Worm (Caenorhabditis elegans) whole organism, L3 larva: Measurements from ENCODE around the gene F49E11.7.

Experiments used
- R02D3.7 ChIP-seq: fragments of 150-350 bp; optimal IDR thresholded peaks from 2 replicates; lab custom pipeline; 2014; ENCODE audit warnings: missing biosample characterization, missing genetic modification characterization
- ZK546.5 ChIP-seq: sonication (generic microtip); optimal IDR thresholded peaks from 2 replicates; lab custom pipeline; 2017; ENCODE audit warnings: missing biosample characterization, missing genetic modification characterization
- aly-2 ChIP-seq: fragments of 150-350 bp; optimal IDR thresholded peaks from 2 replicates; lab custom pipeline; 2014; ENCODE audit warnings: missing biosample characterization, missing genetic modification characterization
- ama-1 ChIP-seq: fragments of 150-350 bp; optimal IDR thresholded peaks from 2 replicates; lab custom pipeline; 2018
- ceh-28 ChIP-seq: fragments of 150-350 bp; optimal IDR thresholded peaks from 2 replicates; lab custom pipeline; 2014; ENCODE audit warnings: missing biosample characterization, missing genetic modification reagents, missing genetic modification characterization
- ceh-82 ChIP-seq: fragments of 150-350 bp; optimal IDR thresholded peaks from 2 replicates; lab custom pipeline; 2014; ENCODE audit warnings: missing biosample characterization, missing genetic modification characterization
- daf-12 ChIP-seq: fragments of 150-350 bp; optimal IDR thresholded peaks from 2 replicates; lab custom pipeline; 2014; ENCODE audit warnings: missing biosample characterization, missing genetic modification reagents, missing genetic modification characterization
- egl-27 ChIP-seq: sonication (generic microtip); optimal IDR thresholded peaks from 4 replicates; lab custom pipeline; 2017; ENCODE audit warnings: missing biosample characterization, missing genetic modification reagents, missing genetic modification characterization
- egl-5 ChIP-seq: fragments of 150-350 bp; optimal IDR thresholded peaks from 2 replicates; lab custom pipeline; 2017; ENCODE audit warnings: missing biosample characterization, missing genetic modification reagents, missing genetic modification characterization, inconsistent platforms
- elt-1 ChIP-seq: fragments of 150-350 bp; optimal IDR thresholded peaks from 2 replicates; lab custom pipeline; 2014; ENCODE audit warnings: missing biosample characterization, missing genetic modification characterization
- elt-2 ChIP-seq: sonication (generic microtip); optimal IDR thresholded peaks from 2 replicates; lab custom pipeline; 2016; ENCODE audit warnings: missing genetic modification reagents, mild to moderate bottlenecking, missing genetic modification characterization, missing compliant biosample characterization
- elt-3 ChIP-seq, 3 experiments: fragments of 150-350 bp in 1 of 3; sonication (generic microtip) in 2 of 3; optimal IDR thresholded peaks; 2 replicates in 2 of 3; 4 replicates in 1 of 3; lab custom pipeline; 2014 to 2017; ENCODE audit warnings: missing biosample characterization in 3 of 3, missing genetic modification characterization in 3 of 3
- eor-1 ChIP-seq, 2 experiments: fragments of 150-350 bp; optimal IDR thresholded peaks; 2 replicates each; lab custom pipeline; 2014 to 2018; ENCODE audit warnings: missing biosample characterization in 2 of 2, missing genetic modification characterization in 2 of 2
- fkh-10 ChIP-seq: sonication (generic microtip); optimal IDR thresholded peaks from 2 replicates; lab custom pipeline; 2017; ENCODE audit warnings: missing biosample characterization, missing genetic modification reagents, missing genetic modification characterization
- fkh-2 ChIP-seq: fragments of 150-350 bp; optimal IDR thresholded peaks from 2 replicates; lab custom pipeline; 2014; ENCODE audit warnings: missing biosample characterization, missing genetic modification reagents, missing genetic modification characterization
- fos-1 ChIP-seq: fragments of 150-350 bp; optimal IDR thresholded peaks from 2 replicates; lab custom pipeline; 2014; ENCODE audit warnings: missing biosample characterization, missing genetic modification characterization
- hmg-11 ChIP-seq: sonication (generic microtip); optimal IDR thresholded peaks from 2 replicates; lab custom pipeline; 2016; ENCODE audit warnings: missing genetic modification characterization, missing compliant biosample characterization
- jun-1 ChIP-seq: fragments of 150-350 bp; optimal IDR thresholded peaks from 2 replicates; lab custom pipeline; 2014; ENCODE audit warnings: missing biosample characterization, missing genetic modification reagents, missing genetic modification characterization
- lin-15B ChIP-seq: fragments of 150-350 bp; optimal IDR thresholded peaks from 2 replicates; lab custom pipeline; 2014; ENCODE audit warnings: missing biosample characterization, missing genetic modification characterization
- lin-39 ChIP-seq: fragments of 150-350 bp; optimal IDR thresholded peaks from 2 replicates; lab custom pipeline; 2018; ENCODE audit warnings: missing biosample characterization, missing genetic modification reagents, missing genetic modification characterization
- lsy-12 ChIP-seq: sonication (generic microtip); optimal IDR thresholded peaks from 2 replicates; lab custom pipeline; 2016; ENCODE audit warnings: mild to moderate bottlenecking, missing genetic modification characterization, missing compliant biosample characterization
- mdl-1 ChIP-seq: fragments of 150-350 bp; optimal IDR thresholded peaks from 2 replicates; lab custom pipeline; 2014; ENCODE audit warnings: missing biosample characterization, missing genetic modification characterization
- mml-1 ChIP-seq: fragments of 150-350 bp; sonication (generic microtip); optimal IDR thresholded peaks from 3 replicates; lab custom pipeline; 2014; ENCODE audit warnings: missing biosample characterization, missing genetic modification characterization
- nfya-1 ChIP-seq: sonication (generic microtip); optimal IDR thresholded peaks from 2 replicates; lab custom pipeline; 2017; ENCODE audit warnings: missing genetic modification characterization, mild to moderate bottlenecking, missing compliant biosample characterization, antibody characterized with exemption, moderate library complexity; ENCODE audit not compliant: insufficient read depth
- nhr-11 ChIP-seq: fragments of 150-350 bp; optimal IDR thresholded peaks from 2 replicates; lab custom pipeline; 2014; ENCODE audit warnings: missing biosample characterization, missing genetic modification characterization
- nhr-23 ChIP-seq: fragments of 150-350 bp; optimal IDR thresholded peaks from 2 replicates; lab custom pipeline; 2014; ENCODE audit warnings: missing biosample characterization, missing genetic modification reagents, missing genetic modification characterization
- nhr-237 ChIP-seq: fragments of 150-350 bp; optimal IDR thresholded peaks from 2 replicates; lab custom pipeline; 2014; ENCODE audit warnings: missing biosample characterization, missing genetic modification characterization
- nhr-25 ChIP-seq: sonication (generic microtip); optimal IDR thresholded peaks from 2 replicates; lab custom pipeline; 2017; ENCODE audit warnings: missing biosample characterization, missing genetic modification characterization
- nhr-28 ChIP-seq: fragments of 150-350 bp; optimal IDR thresholded peaks from 2 replicates; lab custom pipeline; 2014; ENCODE audit warnings: missing biosample characterization, missing genetic modification characterization
- nhr-67 ChIP-seq: fragments of 150-350 bp; optimal IDR thresholded peaks from 2 replicates; lab custom pipeline; 2014; ENCODE audit warnings: missing biosample characterization, missing genetic modification characterization
- nhr-76 ChIP-seq: fragments of 150-350 bp; sonication (generic microtip); optimal IDR thresholded peaks from 5 replicates; lab custom pipeline; 2014; ENCODE audit warnings: missing biosample characterization, missing genetic modification characterization
- nhr-77 ChIP-seq: fragments of 150-350 bp; optimal IDR thresholded peaks from 2 replicates; lab custom pipeline; 2014; ENCODE audit warnings: missing biosample characterization, missing genetic modification characterization
- pqm-1 ChIP-seq: fragments of 150-350 bp; optimal IDR thresholded peaks from 2 replicates; lab custom pipeline; 2017; ENCODE audit warnings: missing biosample characterization, missing genetic modification characterization, inconsistent platforms
- snpc-4 ChIP-seq: fragments of 150-350 bp; optimal IDR thresholded peaks from 2 replicates; lab custom pipeline; 2014; ENCODE audit warnings: missing biosample characterization, missing genetic modification characterization
- tbx-2 ChIP-seq: sonication (generic microtip); optimal IDR thresholded peaks from 2 replicates; lab custom pipeline; 2016; ENCODE audit warnings: mild to moderate bottlenecking, missing genetic modification characterization, missing compliant biosample characterization
- unc-39 ChIP-seq: sonication (generic microtip); optimal IDR thresholded peaks from 4 replicates; lab custom pipeline; 2017; ENCODE audit warnings: missing biosample characterization, missing genetic modification characterization
- unc-62 ChIP-seq: fragments of 150-350 bp; sonication (generic microtip); optimal IDR thresholded peaks from 4 replicates; lab custom pipeline; 2014; ENCODE audit warnings: missing biosample characterization, missing genetic modification reagents, missing genetic modification characterization
- ztf-4 ChIP-seq: fragments of 150-350 bp; optimal IDR thresholded peaks from 2 replicates; lab custom pipeline; 2014; ENCODE audit warnings: missing biosample characterization, missing genetic modification characterization

F49E11.7 gene

DNA sequence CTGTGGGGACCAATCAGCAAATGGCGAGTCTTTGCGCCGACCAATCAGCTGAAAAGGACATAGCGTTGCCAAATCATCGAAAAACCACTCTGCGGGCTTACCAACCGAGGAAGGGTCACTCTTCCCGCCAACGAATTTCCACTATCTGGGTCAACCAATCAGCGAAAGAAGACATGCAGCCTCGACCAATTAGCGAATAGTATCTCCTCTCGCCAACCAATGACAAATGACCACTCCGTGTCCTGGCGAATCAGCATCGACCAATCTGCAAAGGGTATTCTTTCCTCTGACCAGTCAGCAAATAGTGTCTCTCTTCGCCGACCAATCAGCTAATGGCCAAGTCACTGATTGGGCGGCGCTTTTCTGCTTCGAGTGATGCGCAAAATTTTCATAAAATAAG, 11.2 kb upstream of the F49E11.7 start:
- TF ChIP-seq nhr-28 (tag; lab: Kevin White, UChicago) (no peak), nfya-1 (tag; lab: Kevin White, UChicago) (peak; percentile 79)

DNA sequence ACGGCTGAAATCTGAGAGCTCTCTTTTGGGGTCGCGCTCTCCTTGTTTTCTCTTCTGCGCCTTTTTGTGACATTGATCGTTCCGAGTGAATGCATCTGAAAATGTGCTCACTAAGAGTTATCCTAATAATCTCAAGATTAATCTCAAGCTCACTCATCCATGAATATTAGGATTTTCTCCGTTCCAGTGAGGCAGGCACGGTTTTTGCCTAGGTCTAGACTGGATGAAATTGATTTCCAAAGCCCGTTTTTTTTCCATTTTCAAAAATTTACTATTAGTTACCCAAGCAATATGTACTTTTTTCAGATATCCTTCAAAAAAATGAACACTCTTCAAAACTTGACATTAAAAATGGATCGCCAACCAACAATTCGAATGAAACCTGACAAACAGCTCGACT, 10.6 kb upstream of the F49E11.7 start, which contains the start of gene amt-2:
Gene amt-2, plus strand, starts transcription at position 301 of the 400 bp plus-strand sequence.
- TF ChIP-seq ceh-82 (tag; lab: Kevin White, UChicago) (no peak), fkh-10 (GFP tag; lab: Kevin White, UChicago) (no peak), elt-3 (tag; optimal IDR thresholded peaks at IDR 0.05; lab: Kevin White, UChicago) (no peak), nfya-1 (tag; lab: Kevin White, UChicago) (no peak), nhr-23 (tag; lab: Kevin White, UChicago) (no peak), elt-2 (tag; lab: Kevin White, UChicago) (no peak), nhr-11 (no peak), nhr-25 (no peak), lin-39 (no peak), jun-1 (tag; lab: Kevin White, UChicago) (no peak), tbx-2 (tag; lab: Kevin White, UChicago) (no peak), unc-39 (tag; lab: Kevin White, UChicago) (no peak)
- TF ChIP-seq, all 47 proteins: peak for 0

DNA sequence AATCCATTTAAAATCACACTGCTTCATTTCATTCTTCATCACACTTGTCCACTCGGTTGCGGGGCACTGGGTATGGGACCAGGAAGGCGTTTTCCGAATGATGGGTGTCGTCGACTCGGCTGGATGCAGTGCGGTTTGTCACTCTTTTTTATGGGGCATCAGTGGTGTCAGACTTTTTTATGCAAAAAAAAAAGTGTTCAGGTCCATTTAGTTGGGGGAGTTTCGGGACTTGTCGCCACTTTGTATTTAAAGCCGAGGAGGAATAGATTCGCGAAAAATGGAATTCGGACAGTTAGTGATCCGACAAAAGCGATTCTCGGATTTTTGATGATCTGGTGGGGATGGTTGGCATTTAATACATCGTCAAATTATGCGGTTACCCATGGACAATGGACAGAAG, 7.7 kb upstream of the F49E11.7 start:
- TF ChIP-seq nhr-28 (tag; lab: Kevin White, UChicago) (no peak), fos-1 (tag; lab: Kevin White, UChicago) (no peak), lsy-12 (tag; lab: Kevin White, UChicago) (no peak), pqm-1 (tag; lab: Kevin White, UChicago) (no peak), ceh-82 (tag; lab: Kevin White, UChicago) (no peak), nhr-11 (no peak), elt-3 (tag; optimal IDR thresholded peaks at IDR 0.05; lab: Kevin White, UChicago) (no peak), R02D3.7 (tag; lab: Kevin White, UChicago) (no peak), snpc-4 (tag; lab: Kevin White, UChicago) (no peak), ama-1 (no peak), ceh-28 (tag; lab: Kevin White, UChicago) (no peak), tbx-2 (tag; lab: Kevin White, UChicago) (no peak), nhr-67 (tag; lab: Kevin White, UChicago) (no peak)
- TF ChIP-seq, all 47 proteins: peak for 0

DNA sequence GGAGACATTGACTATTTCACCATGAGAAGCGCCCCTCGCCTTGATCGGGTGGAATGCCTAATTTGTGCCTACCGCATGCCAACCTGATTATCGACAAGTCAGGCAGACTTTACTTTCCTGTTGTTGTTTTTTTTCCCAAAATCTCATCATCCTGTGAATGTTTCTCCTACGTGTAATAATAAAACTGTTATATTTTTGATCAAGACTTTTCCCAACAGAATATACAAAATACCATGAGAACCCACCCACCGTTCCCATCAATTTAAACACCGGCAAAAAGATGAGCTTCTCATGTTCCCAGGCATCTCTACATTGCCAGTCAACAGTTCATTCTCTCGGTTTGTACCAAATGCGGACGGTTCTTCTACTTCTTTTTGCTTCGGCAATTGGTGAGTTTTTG, 5.8 kb upstream of the F49E11.7 start, which contains the start of gene scl-9:
Gene scl-9, plus strand, starts transcription at position 301 of the 400 bp plus-strand sequence.
- TF ChIP-seq snpc-4 (tag; lab: Kevin White, UChicago) (no peak), hmg-11 (tag; lab: Kevin White, UChicago) (no peak), nhr-67 (tag; lab: Kevin White, UChicago) (no peak), fos-1 (tag; lab: Kevin White, UChicago) (no peak), jun-1 (tag; lab: Kevin White, UChicago) (no peak), ztf-4 (tag; lab: Kevin White, UChicago) (no peak), nhr-28 (tag; lab: Kevin White, UChicago) (no peak), ZK546.5 (tag; lab: Kevin White, UChicago) (no peak)

DNA sequence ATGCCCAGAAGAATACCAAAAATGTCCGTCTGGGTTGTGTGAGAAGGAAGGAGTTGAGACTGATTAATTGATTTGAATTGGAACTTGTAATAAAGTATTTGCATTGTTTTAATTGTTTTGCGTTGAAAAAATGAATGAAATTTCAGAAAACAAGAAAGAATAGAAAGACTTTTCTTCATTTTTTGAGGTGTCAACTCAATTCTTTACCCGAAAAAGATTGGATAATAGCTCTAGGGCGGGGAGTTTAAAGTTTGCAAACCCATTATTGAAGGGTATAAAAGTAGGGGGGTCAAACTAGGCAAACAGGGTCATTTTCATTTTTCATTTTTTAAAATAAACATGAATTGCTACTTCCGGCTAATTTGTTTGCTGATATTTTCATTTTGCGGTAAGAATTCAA, 4.5 kb upstream of the F49E11.7 start, which contains the start of gene scl-10:
Gene scl-10, plus strand, starts transcription at position 301 of the 400 bp plus-strand sequence.
- no peak for TF ChIP-seq hmg-11 (tag; lab: Kevin White, UChicago)
- TF ChIP-seq daf-12 (tag; lab: Kevin White, UChicago) = no peak
- TF ChIP-seq mdl-1 = no peak
- no peak for TF ChIP-seq fos-1 (tag; lab: Kevin White, UChicago)
- TF ChIP-seq nhr-77 = no peak

DNA sequence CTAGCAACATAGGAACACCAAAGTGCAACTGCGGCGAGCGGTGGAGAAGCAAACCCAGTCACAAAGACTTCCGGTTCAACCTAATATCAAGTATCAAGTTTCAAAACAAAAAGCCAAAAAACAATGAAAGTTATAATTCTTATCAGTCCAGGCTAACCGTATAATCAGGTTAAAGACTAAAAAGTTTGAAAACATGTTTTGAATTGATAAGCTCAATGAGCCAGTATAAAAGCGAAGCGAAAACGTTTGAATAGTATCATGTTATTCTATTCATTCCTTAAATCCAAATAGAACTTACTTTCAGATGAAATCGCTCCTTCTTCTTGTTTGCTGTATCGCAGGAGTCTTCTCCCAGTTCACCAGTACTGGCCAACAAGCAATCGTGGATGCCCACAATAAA, 1.6 kb upstream of the F49E11.7 start, which contains the start of gene scl-11:
Gene scl-11, plus strand, starts transcription at position 301 of the 400 bp plus-strand sequence.
- TF ChIP-seq nhr-28 (tag; lab: Kevin White, UChicago) (no peak), mdl-1 (no peak), mml-1 (no peak), lin-15B (tag; lab: Kevin White, UChicago) (no peak), eor-1 (tag; optimal IDR thresholded peaks at IDR 0.05; lab: Kevin White, UChicago) (no peak), nhr-237 (no peak), fkh-10 (GFP tag; lab: Kevin White, UChicago) (no peak), ztf-4 (tag; lab: Kevin White, UChicago) (no peak), aly-2 (no peak), elt-2 (tag; lab: Kevin White, UChicago) (no peak), fos-1 (tag; lab: Kevin White, UChicago) (no peak), ZK546.5 (tag; lab: Kevin White, UChicago) (no peak), elt-1 (tag; lab: Kevin White, UChicago) (no peak), nhr-23 (tag; lab: Kevin White, UChicago) (no peak), unc-62 (GFP tag; lab: Kevin White, UChicago) (no peak), egl-5 (tag; lab: Kevin White, UChicago) (no peak), fkh-2 (no peak), egl-27 (tag; lab: Kevin White, UChicago) (no peak), nhr-76 (no peak), nhr-11 (no peak)
